Worm (Caenorhabditis elegans): Measurements from ENCODE around the gene ife-3.

Gene ife-3

ce11 chrV:53286-53685 is 45.7 kb upstream of the ife-3 start (continued):
- TF ChIP-seq aptf-3 (GFP tag; IDR thresholded peaks at IDR 0.05) (no peak), F10E7.11 (tag; optimal IDR thresholded peaks at IDR 0.05) (peak; percentile 24), nhr-27 (tag; optimal IDR thresholded peaks at IDR 0.05) (peak; percentile 32), dpl-1 (GFP tag; optimal IDR thresholded peaks at IDR 0.05) (no peak), B0035.1 (tag; optimal IDR thresholded peaks at IDR 0.05) (no peak), F33H1.4 (GFP tag; IDR thresholded peaks at IDR 0.05) (0 out of 2 replicates have a peak, but pooled peaks have one; percentile 11), aptf-2 (GFP tag; conservative IDR thresholded peaks at IDR 0.05) (no peak), K12H6.12 (tag; optimal IDR thresholded peaks at IDR 0.05) (peak; percentile 57), chd-7 (tag; optimal IDR thresholded peaks at IDR 0.05) (peak; percentile 80), ceh-27 (GFP tag; optimal IDR thresholded peaks at IDR 0.05) (peak; percentile 69), nhr-120 (GFP tag; IDR thresholded peaks at IDR 0.05) (0 out of 2 replicates have a peak, but pooled peaks have one; percentile 24), F52B5.7 (tag; optimal IDR thresholded peaks at IDR 0.05) (peak; percentile 78), F55B11.4 (tag; optimal IDR thresholded peaks at IDR 0.05; ENCODE audit: borderline replicate concordance, insufficient read depth) (no peak), ceh-79 (tag; optimal IDR thresholded peaks at IDR 0.05) (no peak), rpc-1 (optimal IDR thresholded peaks at IDR 0.05) (peak; percentile 96), rpc-1 (tag; optimal IDR thresholded peaks at IDR 0.05) (peak; percentile 97), hlh-26 (GFP tag; conservative IDR thresholded peaks at IDR 0.05) (no peak), B0261.1 (tag; optimal IDR thresholded peaks at IDR 0.05) (peak; percentile 95), egrh-3 (GFP tag; IDR thresholded peaks at IDR 0.05) (no peak), B0019.2 (GFP tag; conservative IDR thresholded peaks at IDR 0.05) (no peak), dpff-1 (tag; optimal IDR thresholded peaks at IDR 0.05) (no peak), C06A6.2 (GFP tag; conservative IDR thresholded peaks at IDR 0.05) (no peak), nfya-2 (GFP tag; IDR thresholded peaks at IDR 0.05) (no peak), F57A8.1 (GFP tag; optimal IDR thresholded peaks at IDR 0.05) (peak; percentile 64), bed-1 (GFP tag; IDR thresholded peaks at IDR 0.05) (no peak), hmg-20 (GFP tag; IDR thresholded peaks at IDR 0.05) (0 out of 2 replicates have a peak, but pooled peaks have one; percentile 22), repo-1 (tag; optimal IDR thresholded peaks at IDR 0.05) (peak; percentile 9), tlf-1 (GFP tag; optimal IDR thresholded peaks at IDR 0.05) (peak; percentile 22), egl-18 (GFP tag; IDR thresholded peaks at IDR 0.05) (no peak), fkh-3 (tag; optimal IDR thresholded peaks at IDR 0.05) (peak; percentile 79), ceh-40 (GFP tag; IDR thresholded peaks at IDR 0.05) (peak; percentile 84), nhr-179 (tag; optimal IDR thresholded peaks at IDR 0.05) (no peak), ztf-22 (GFP tag; optimal IDR thresholded peaks at IDR 0.05) (no peak), lag-1 (GFP tag; IDR thresholded peaks at IDR 0.05) (no peak), ceh-58 (GFP tag; IDR thresholded peaks at IDR 0.05) (no peak), akir-1 (GFP tag; optimal IDR thresholded peaks at IDR 0.05) (peak; percentile 53), die-1 (tag; optimal IDR thresholded peaks at IDR 0.05) (peak; percentile 83), F49E8.2 (tag; optimal IDR thresholded peaks at IDR 0.05; ENCODE audit: insufficient read depth) (no peak), hsf-1 (GFP tag; IDR thresholded peaks at IDR 0.05) (no peak), ZK185.1 (tag; optimal IDR thresholded peaks at IDR 0.05; ENCODE audit: poor library complexity, severe bottlenecking) (peak; percentile 71), gei-17 (GFP tag; optimal IDR thresholded peaks at IDR 0.05) (no peak), tbp1 (GFP tag; optimal IDR thresholded peaks at IDR 0.05) (peak; percentile 98), K11D2.4 (GFP tag; IDR thresholded peaks at IDR 0.05) (no peak), sptf-2 (GFP tag; optimal IDR thresholded peaks at IDR 0.05) (peak; percentile 64), ekl-4 (GFP tag; IDR thresholded peaks at IDR 0.05) (no peak), rcor-1 (GFP tag; IDR thresholded peaks at IDR 0.05) (no peak), F39B2.1 (GFP tag; IDR thresholded peaks at IDR 0.05) (no peak), F23B12.7 (tag; optimal IDR thresholded peaks at IDR 0.05; ENCODE audit: insufficient read depth) (peak; percentile 57), xnd-1 (tag; optimal IDR thresholded peaks at IDR 0.05) (no peak), sea-2 (GFP tag; IDR thresholded peaks at IDR 0.05) (no peak)

Data from whole organism, young adult.